Worm (Caenorhabditis elegans): ENCODE results near the gene srbc-56.
A peak's percentile ranks its signal among the peaks of the same experiment; 100 is the strongest.

Gene srbc-56

ce11 chrV:15831586-15831985 lies at the start of gene srbc-56:
Gene srbc-56, minus strand, starts transcription at chrV:15831686.
- no peak for TF ChIP-seq ceh-19 (GFP tag; optimal IDR thresholded peaks at IDR 0.05)
- TF ChIP-seq lim-6 (tag; optimal IDR thresholded peaks at IDR 0.05): no peak
- no peak for TF ChIP-seq dmd-4 (tag; optimal IDR thresholded peaks at IDR 0.05; ENCODE audit: borderline replicate concordance)
- TF ChIP-seq dve-1 (tag; optimal IDR thresholded peaks at IDR 0.05): no peak
- TF ChIP-seq ceh-6 (GFP tag; optimal IDR thresholded peaks at IDR 0.05): no peak
- TF ChIP-seq hlh-13 (GFP tag; optimal IDR thresholded peaks at IDR 0.05): no peak
- no peak for TF ChIP-seq hlh-8 (tag; optimal IDR thresholded peaks at IDR 0.05)

- TF ChIP-seq odd-2 (tag; optimal IDR thresholded peaks at IDR 0.05) (no peak), T23F11.4 (GFP tag; optimal IDR thresholded peaks at IDR 0.05) (no peak), elt-2 (tag; optimal IDR thresholded peaks at IDR 0.05) (peak; percentile 32)
These were observed 49.2 kb upstream of the srbc-56 start for ce11 chrV:15880705-15881104.

DNA sequence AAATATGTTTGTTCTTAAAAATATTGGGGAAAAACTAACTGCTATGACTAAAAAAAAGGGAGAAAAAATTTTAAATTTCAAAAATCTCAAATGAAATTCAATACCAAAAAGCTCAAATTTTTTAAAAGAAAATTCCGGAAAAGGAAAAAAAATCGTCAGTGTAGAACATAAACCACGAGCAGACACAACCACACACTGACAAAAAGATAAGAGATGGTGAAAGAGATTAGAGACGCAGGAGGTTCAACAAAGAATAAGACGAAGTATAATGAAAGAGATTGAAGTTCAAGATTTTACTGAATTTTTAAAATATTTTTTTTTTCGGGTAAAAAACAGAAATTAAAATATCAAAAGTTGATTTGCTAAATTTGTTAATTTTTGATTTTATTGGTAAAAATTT lies 48.5 kb upstream of the srbc-56 start:
- no peak for TF ChIP-seq pag-3 (tag; optimal IDR thresholded peaks at IDR 0.05; ENCODE audit: borderline replicate concordance)
- TF ChIP-seq sox-2 (GFP tag; IDR thresholded peaks at IDR 0.05): no peak
- no peak for TF ChIP-seq hlh-8 (tag; optimal IDR thresholded peaks at IDR 0.05)
- no peak for TF ChIP-seq elt-4 (tag; optimal IDR thresholded peaks at IDR 0.05)
- no peak for TF ChIP-seq ceh-34 (tag; optimal IDR thresholded peaks at IDR 0.05)
- no peak for TF ChIP-seq ceh-24 (tag; optimal IDR thresholded peaks at IDR 0.05)
- no peak for TF ChIP-seq ceh-2 (tag; optimal IDR thresholded peaks at IDR 0.05)
- TF ChIP-seq syd-9 (tag; optimal IDR thresholded peaks at IDR 0.05): no peak
- TF ChIP-seq unc-86 (tag; optimal IDR thresholded peaks at IDR 0.05): no peak
- no peak for TF ChIP-seq ceh-48 (tag; optimal IDR thresholded peaks at IDR 0.05)
- TF ChIP-seq nfya-1 (tag; optimal IDR thresholded peaks at IDR 0.05): no peak
- no peak for TF ChIP-seq fax-1 (tag; optimal IDR thresholded peaks at IDR 0.05)
- no peak for TF ChIP-seq che-1 (tag; optimal IDR thresholded peaks at IDR 0.05)
- TF ChIP-seq pha-4 (tag; optimal IDR thresholded peaks at IDR 0.05): no peak
- TF ChIP-seq ceh-31 (tag; optimal IDR thresholded peaks at IDR 0.05): no peak
- TF ChIP-seq lim-6 (tag; optimal IDR thresholded peaks at IDR 0.05): no peak
- TF ChIP-seq ahr-1 (tag; optimal IDR thresholded peaks at IDR 0.05): no peak
- TF ChIP-seq unc-55 (GFP tag; optimal IDR thresholded peaks at IDR 0.05): no peak

DNA sequence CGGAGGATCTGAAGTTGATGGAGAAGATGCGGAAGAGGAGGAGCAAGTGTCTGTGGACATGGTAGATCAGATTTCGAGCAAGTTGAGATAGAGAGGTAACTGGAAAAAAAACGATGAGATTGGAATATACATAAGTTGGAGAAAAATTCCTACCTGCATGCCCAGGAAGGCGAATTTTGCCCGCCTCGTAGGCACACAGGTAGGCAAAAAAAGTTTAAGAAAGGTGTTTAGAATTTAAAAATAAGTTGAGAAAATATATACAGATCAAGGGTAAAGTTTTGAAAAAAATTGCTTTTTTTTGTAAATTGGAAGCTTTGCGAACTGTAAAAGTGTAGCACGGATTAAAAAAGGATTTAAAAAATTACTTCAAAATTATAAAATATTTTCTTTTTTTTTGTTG lies 48.0 kb upstream of the srbc-56 start, which contains the start of gene nhr-84:
Gene nhr-84 (minus strand): TSS at position 101 of the 400 bp plus-strand sequence.
- TF ChIP-seq ets-4 (tag; optimal IDR thresholded peaks at IDR 0.05) (no peak), mec-3 (tag; optimal IDR thresholded peaks at IDR 0.05; ENCODE audit: borderline replicate concordance) (no peak), K02D7.2 (tag; optimal IDR thresholded peaks at IDR 0.05) (no peak), unc-42 (tag; optimal IDR thresholded peaks at IDR 0.05) (no peak), ceh-18 (tag; optimal IDR thresholded peaks at IDR 0.05) (no peak), Y22D7AL.16 (tag; optimal IDR thresholded peaks at IDR 0.05) (no peak), K09A11.1 (tag; optimal IDR thresholded peaks at IDR 0.05; ENCODE audit: insufficient read depth) (no peak), madf-2 (tag; optimal IDR thresholded peaks at IDR 0.05) (no peak), unc-86 (tag; optimal IDR thresholded peaks at IDR 0.05) (no peak), elt-2 (tag; optimal IDR thresholded peaks at IDR 0.05) (no peak), hlh-30 (tag; optimal IDR thresholded peaks at IDR 0.05; ENCODE audit: insufficient read depth) (no peak), elt-4 (tag; optimal IDR thresholded peaks at IDR 0.05) (no peak), dve-1 (tag; optimal IDR thresholded peaks at IDR 0.05) (no peak), ceh-9 (tag; optimal IDR thresholded peaks at IDR 0.05) (no peak)

All from whole organism, late embryonic.